Worm (Caenorhabditis elegans) whole organism, L3 larva: Measurements from ENCODE around the gene ceh-75.

Source experiments
- R02D3.7 ChIP-seq: fragments of 150-350 bp; optimal IDR thresholded peaks from 2 replicates; lab custom pipeline; 2014; ENCODE audit warnings: missing biosample characterization, missing genetic modification characterization
- aly-2 ChIP-seq: fragments of 150-350 bp; optimal IDR thresholded peaks from 2 replicates; lab custom pipeline; 2014; ENCODE audit warnings: missing biosample characterization, missing genetic modification characterization
- ceh-28 ChIP-seq: fragments of 150-350 bp; optimal IDR thresholded peaks from 2 replicates; lab custom pipeline; 2014; ENCODE audit warnings: missing biosample characterization, missing genetic modification reagents, missing genetic modification characterization
- ceh-9 ChIP-seq: sonication (generic microtip); optimal IDR thresholded peaks from 2 replicates; lab custom pipeline; 2018; ENCODE audit warnings: missing biosample characterization, missing genetic modification characterization
- elt-2 ChIP-seq: sonication (generic microtip); optimal IDR thresholded peaks from 2 replicates; lab custom pipeline; 2016; ENCODE audit warnings: missing genetic modification reagents, mild to moderate bottlenecking, missing genetic modification characterization, missing compliant biosample characterization
- elt-3 ChIP-seq, 3 experiments: fragments of 150-350 bp in 1 of 3; sonication (generic microtip) in 2 of 3; optimal IDR thresholded peaks; 2 replicates in 2 of 3; 4 replicates in 1 of 3; lab custom pipeline; 2014 to 2017; ENCODE audit warnings: missing biosample characterization in 3 of 3, missing genetic modification characterization in 3 of 3
- fkh-2 ChIP-seq: fragments of 150-350 bp; optimal IDR thresholded peaks from 2 replicates; lab custom pipeline; 2014; ENCODE audit warnings: missing biosample characterization, missing genetic modification reagents, missing genetic modification characterization
- hmg-11 ChIP-seq: sonication (generic microtip); optimal IDR thresholded peaks from 2 replicates; lab custom pipeline; 2016; ENCODE audit warnings: missing genetic modification characterization, missing compliant biosample characterization
- jun-1 ChIP-seq: fragments of 150-350 bp; optimal IDR thresholded peaks from 2 replicates; lab custom pipeline; 2014; ENCODE audit warnings: missing biosample characterization, missing genetic modification reagents, missing genetic modification characterization
- lin-15B ChIP-seq: fragments of 150-350 bp; optimal IDR thresholded peaks from 2 replicates; lab custom pipeline; 2014; ENCODE audit warnings: missing biosample characterization, missing genetic modification characterization
- lin-39 ChIP-seq: fragments of 150-350 bp; optimal IDR thresholded peaks from 2 replicates; lab custom pipeline; 2018; ENCODE audit warnings: missing biosample characterization, missing genetic modification reagents, missing genetic modification characterization
- lsy-12 ChIP-seq: sonication (generic microtip); optimal IDR thresholded peaks from 2 replicates; lab custom pipeline; 2016; ENCODE audit warnings: mild to moderate bottlenecking, missing genetic modification characterization, missing compliant biosample characterization
- mml-1 ChIP-seq: fragments of 150-350 bp; sonication (generic microtip); optimal IDR thresholded peaks from 3 replicates; lab custom pipeline; 2014; ENCODE audit warnings: missing biosample characterization, missing genetic modification characterization
- nfya-1 ChIP-seq: sonication (generic microtip); optimal IDR thresholded peaks from 2 replicates; lab custom pipeline; 2017; ENCODE audit warnings: missing genetic modification characterization, mild to moderate bottlenecking, missing compliant biosample characterization, antibody characterized with exemption, moderate library complexity; ENCODE audit not compliant: insufficient read depth
- nhr-12 ChIP-seq: fragments of 150-350 bp; optimal IDR thresholded peaks from 2 replicates; lab custom pipeline; 2014; ENCODE audit warnings: missing biosample characterization, missing genetic modification characterization
- nhr-23 ChIP-seq: fragments of 150-350 bp; optimal IDR thresholded peaks from 2 replicates; lab custom pipeline; 2014; ENCODE audit warnings: missing biosample characterization, missing genetic modification reagents, missing genetic modification characterization
- nhr-237 ChIP-seq: fragments of 150-350 bp; optimal IDR thresholded peaks from 2 replicates; lab custom pipeline; 2014; ENCODE audit warnings: missing biosample characterization, missing genetic modification characterization
- nhr-67 ChIP-seq: fragments of 150-350 bp; optimal IDR thresholded peaks from 2 replicates; lab custom pipeline; 2014; ENCODE audit warnings: missing biosample characterization, missing genetic modification characterization
- nhr-76 ChIP-seq: fragments of 150-350 bp; sonication (generic microtip); optimal IDR thresholded peaks from 5 replicates; lab custom pipeline; 2014; ENCODE audit warnings: missing biosample characterization, missing genetic modification characterization
- pha-4 ChIP-seq: fragments of 150-350 bp; optimal IDR thresholded peaks from 2 replicates; lab custom pipeline; 2014; ENCODE audit warnings: missing biosample characterization, missing genetic modification reagents, missing genetic modification characterization
- pqm-1 ChIP-seq: fragments of 150-350 bp; optimal IDR thresholded peaks from 2 replicates; lab custom pipeline; 2017; ENCODE audit warnings: missing biosample characterization, missing genetic modification characterization, inconsistent platforms
- sea-2 ChIP-seq: fragments of 150-350 bp; sonication (generic microtip); optimal IDR thresholded peaks from 4 replicates; lab custom pipeline; 2014; ENCODE audit warnings: missing biosample characterization, missing genetic modification reagents, missing genetic modification characterization
- skn-1 ChIP-seq: fragments of 150-350 bp; optimal IDR thresholded peaks from 2 replicates; lab custom pipeline; 2014; ENCODE audit warnings: missing biosample characterization, missing genetic modification characterization
- tbx-2 ChIP-seq: sonication (generic microtip); optimal IDR thresholded peaks from 2 replicates; lab custom pipeline; 2016; ENCODE audit warnings: mild to moderate bottlenecking, missing genetic modification characterization, missing compliant biosample characterization
- unc-39 ChIP-seq: sonication (generic microtip); optimal IDR thresholded peaks from 4 replicates; lab custom pipeline; 2017; ENCODE audit warnings: missing biosample characterization, missing genetic modification characterization
- zag-1 ChIP-seq: fragments of 150-350 bp; optimal IDR thresholded peaks from 2 replicates; lab custom pipeline; 2014; ENCODE audit warnings: missing biosample characterization, missing genetic modification characterization
- ztf-11 ChIP-seq: fragments of 150-350 bp; optimal IDR thresholded peaks from 2 replicates; lab custom pipeline; 2014; ENCODE audit warnings: missing biosample characterization, missing genetic modification characterization
- ztf-4 ChIP-seq: fragments of 150-350 bp; optimal IDR thresholded peaks from 2 replicates; lab custom pipeline; 2014; ENCODE audit warnings: missing biosample characterization, missing genetic modification characterization

Gene ceh-75

DNA sequence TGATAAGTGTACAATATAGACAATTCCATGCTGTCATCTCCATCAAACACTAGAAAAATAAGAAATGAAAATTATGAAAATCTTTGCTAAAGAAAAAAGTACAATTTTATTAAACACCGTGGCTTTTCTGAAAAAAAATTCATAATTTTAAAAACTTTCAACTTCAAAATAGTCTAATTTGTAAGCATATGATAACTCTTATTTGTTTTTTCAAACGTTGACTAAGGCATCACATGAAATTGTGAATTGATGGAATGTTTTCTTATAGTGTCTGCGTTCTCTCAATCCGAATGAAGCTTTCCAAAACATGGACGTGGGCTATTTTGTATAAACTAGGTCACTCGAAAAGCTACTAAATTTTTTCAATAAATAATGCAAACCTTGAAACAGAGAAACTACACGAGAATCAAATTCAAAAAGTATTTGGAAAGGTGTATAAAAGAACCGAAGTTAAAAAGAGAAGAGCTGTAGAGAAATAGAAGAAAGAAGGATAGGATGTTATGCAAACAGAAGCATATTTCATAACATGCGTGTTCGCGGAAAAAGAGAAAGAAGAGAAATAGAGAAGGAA lies 35.1 kb upstream of the ceh-75 start, which contains the start of gene clp-9:
Gene clp-9 (minus strand): TSS at position 51 of the 571 bp plus-strand sequence.
- TF ChIP-seq nhr-76: no peak
- TF ChIP-seq ceh-9 (tag; lab: Kevin White, UChicago): no peak
- TF ChIP-seq pha-4: peak; percentile 40
- TF ChIP-seq nhr-23 (tag; lab: Kevin White, UChicago): peak; percentile 39
- no peak for TF ChIP-seq nhr-237 (tag; lab: Kevin White, UChicago)

DNA sequence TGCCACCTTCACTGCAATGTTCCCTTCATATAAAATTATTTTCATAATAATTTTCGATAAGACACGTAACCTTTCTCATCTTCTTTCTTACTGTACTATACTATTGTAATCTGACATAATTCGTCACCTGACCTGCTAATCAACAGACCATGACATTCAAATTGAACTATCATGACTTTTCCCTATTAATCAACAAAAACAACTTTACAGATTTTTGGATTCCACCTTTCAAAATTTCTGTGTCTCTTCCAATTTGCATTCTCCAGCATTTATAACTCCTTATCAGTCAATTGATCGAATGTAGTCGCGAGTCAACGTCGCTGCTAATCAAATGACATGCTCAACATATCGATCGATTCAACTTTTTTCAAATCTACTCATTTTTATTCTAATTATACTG lies 31.5 kb upstream of the ceh-75 start, which contains the start of gene fshr-1:
Gene fshr-1 (plus strand): TSS at position 209 of the 400 bp plus-strand sequence.
- TF ChIP-seq sea-2 (GFP tag; lab: Kevin White, UChicago) (no peak), ceh-28 (tag; lab: Kevin White, UChicago) (peak; percentile 14), nfya-1 (tag; lab: Kevin White, UChicago) (no peak), skn-1 (peak; percentile 47), elt-2 (tag; lab: Kevin White, UChicago) (peak; percentile 86), jun-1 (peak; percentile 1), aly-2 (tag; lab: Kevin White, UChicago) (no peak), nhr-67 (no peak), pha-4 (peak; percentile 45), nhr-237 (tag; lab: Kevin White, UChicago) (no peak), nhr-76 (no peak), tbx-2 (tag; lab: Kevin White, UChicago) (no peak), pqm-1 (tag; lab: Kevin White, UChicago) (peak; percentile 66)

DNA sequence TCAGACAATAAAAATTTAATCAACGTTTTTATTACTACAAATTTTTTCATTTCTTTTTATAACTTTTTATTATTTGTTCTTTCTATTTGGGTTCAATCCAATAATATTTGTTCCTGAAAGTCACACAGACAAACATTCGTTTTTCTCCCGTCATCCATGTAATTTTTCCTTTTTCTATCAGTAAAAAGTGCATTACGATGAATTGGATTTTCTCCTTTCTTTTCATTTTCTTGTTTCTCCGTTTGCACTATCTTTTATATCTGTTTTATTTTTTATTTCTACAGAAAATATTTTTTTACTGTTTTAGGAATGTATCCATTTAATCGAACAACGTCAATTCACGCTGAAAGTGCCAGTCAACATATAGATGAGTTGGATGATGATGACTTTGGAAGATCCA lies 21.9 kb upstream of the ceh-75 start, which contains the start of gene egl-47:
Gene egl-47 (plus strand): TSS at position 301 of the 400 bp plus-strand sequence.
- no peak for TF ChIP-seq nhr-12 (tag; lab: Kevin White, UChicago)

DNA sequence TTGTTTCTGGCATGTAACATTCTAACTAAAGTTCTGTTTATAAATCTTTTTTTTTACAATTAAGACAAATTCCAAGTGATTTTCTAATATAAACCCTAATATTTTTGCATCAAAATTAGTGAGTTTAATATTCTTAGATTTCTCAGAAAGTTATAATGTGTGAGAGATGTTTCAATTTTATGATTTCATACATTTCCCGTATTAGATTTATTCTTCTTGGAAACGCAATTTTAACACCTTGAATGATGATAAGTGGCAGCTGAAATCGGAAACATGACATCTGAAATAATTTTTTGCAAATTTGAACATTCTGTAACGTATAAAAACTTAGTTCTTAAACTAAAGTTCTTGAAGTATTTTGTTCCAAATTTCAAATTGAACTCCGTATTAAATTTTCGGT lies 20.0 kb upstream of the ceh-75 start:
- TF ChIP-seq pha-4 (no peak), lin-39 (tag; lab: Kevin White, UChicago) (no peak), nhr-237 (tag; lab: Kevin White, UChicago) (no peak), unc-39 (tag; lab: Kevin White, UChicago) (no peak), ztf-11 (tag; lab: Kevin White, UChicago) (no peak), nhr-76 (no peak), nhr-12 (tag; lab: Kevin White, UChicago) (no peak)

DNA sequence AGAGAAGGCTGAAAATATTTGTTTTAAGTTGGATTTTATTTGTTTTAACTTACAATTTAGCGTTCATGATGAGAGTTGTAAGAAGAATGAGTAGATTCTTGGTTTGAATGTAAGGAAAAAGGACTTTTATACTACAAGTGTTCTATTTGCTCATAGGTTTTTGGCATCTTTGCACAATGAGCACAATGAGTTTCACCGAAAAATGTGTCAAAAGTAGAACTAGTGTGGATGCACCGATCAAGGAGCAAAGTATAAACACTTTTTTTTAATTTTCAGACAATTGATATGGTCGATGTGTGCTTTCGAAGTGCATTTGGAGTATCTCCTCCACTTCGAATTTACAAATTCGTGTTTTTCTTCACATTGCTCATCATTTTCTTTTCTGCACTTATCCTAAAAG lies 15.0 kb upstream of the ceh-75 start, which contains the start of gene fipr-11:
Gene fipr-11 (minus strand): TSS at position 101 of the 400 bp plus-strand sequence.
- TF ChIP-seq nhr-12 (tag; lab: Kevin White, UChicago) (no peak), nhr-67 (no peak), elt-3 (tag; optimal IDR thresholded peaks at IDR 0.05; lab: Kevin White, UChicago) (no peak), nhr-23 (tag; lab: Kevin White, UChicago) (no peak), lsy-12 (tag; lab: Kevin White, UChicago) (no peak), zag-1 (tag; lab: Kevin White, UChicago) (no peak), pqm-1 (tag; lab: Kevin White, UChicago) (no peak), hmg-11 (tag; lab: Kevin White, UChicago) (no peak), R02D3.7 (tag; lab: Kevin White, UChicago) (no peak), nfya-1 (tag; lab: Kevin White, UChicago) (no peak), nhr-237 (tag; lab: Kevin White, UChicago) (no peak), jun-1 (no peak), fkh-2 (tag; lab: Kevin White, UChicago) (no peak), elt-2 (tag; lab: Kevin White, UChicago) (no peak), lin-15B (tag; lab: Kevin White, UChicago) (no peak), mml-1 (tag; lab: Kevin White, UChicago) (no peak), tbx-2 (tag; lab: Kevin White, UChicago) (no peak), ztf-4 (no peak), aly-2 (tag; lab: Kevin White, UChicago) (no peak)

DNA sequence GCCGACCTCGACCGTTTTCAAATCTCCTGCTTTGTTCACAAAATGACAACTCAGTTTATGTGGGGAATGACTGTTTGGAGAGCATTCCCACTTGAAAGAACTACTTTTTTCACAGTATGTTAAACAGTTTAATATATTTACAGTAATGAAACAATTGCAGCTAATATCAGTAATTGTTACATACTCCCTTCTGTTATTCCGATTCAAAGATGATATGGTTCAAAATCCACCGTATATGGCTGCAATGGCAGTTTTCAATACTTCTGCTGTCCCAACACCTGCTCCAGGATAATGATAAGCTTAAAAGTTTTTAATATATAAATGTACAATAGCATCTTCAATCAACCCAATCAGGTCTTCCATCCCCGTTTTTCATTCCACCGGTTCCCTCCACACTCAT lies 13.9 kb upstream of the ceh-75 start:
- TF ChIP-seq pqm-1 (tag; lab: Kevin White, UChicago): no peak
